Worm (Caenorhabditis elegans): ENCODE results near the gene bbs-4.

Gene bbs-4

DNA sequence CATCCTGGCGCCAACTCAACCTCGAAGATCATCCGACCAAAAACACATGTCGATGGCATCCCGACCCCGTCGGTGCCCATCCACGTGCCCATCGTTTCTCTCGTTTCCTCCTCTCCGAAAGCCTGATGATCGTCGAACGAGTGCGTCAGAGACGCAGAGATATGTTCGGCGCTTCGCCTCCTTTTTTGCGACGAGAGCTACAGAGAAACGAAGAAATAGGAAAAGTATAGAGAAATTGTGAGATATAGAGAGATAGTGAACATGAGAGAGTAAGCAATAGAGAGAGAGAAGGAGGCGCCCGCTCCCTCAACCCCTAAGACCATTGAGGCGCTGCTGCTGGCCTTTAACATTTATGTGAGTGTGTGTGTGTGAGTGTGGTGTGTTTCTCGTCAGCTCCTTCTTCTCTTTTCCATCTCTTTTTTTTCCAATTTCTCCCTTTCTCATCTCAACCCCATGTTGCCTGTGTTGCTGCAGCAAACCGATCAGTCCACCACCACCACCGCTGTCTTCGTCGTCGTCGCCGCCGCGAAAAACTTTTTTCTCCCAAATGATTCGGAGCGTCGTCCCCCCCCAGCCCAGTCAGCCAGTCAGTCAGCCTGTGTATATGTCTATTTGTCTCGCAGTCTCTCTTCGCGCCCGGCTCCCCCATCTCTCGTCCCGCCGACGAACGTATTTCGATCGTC is 7.2 kb upstream of the bbs-4 start, which contains the start of gene hlh-11:
TSS of gene hlh-11 (plus strand) at position 633 of the 683 bp plus-strand sequence.
- TF ChIP-seq mdl-1 (tag; optimal IDR thresholded peaks at IDR 0.05) (peak; percentile 92 to 99), nhr-48 (tag; optimal IDR thresholded peaks at IDR 0.05) (peak; percentile 93), nhr-10 (tag; optimal IDR thresholded peaks at IDR 0.05) (peak; percentile 91), Y75B8A.6 (GFP tag; IDR thresholded peaks at IDR 0.05) (0 out of 2 replicates have a peak, but pooled peaks have one; percentile 34), mdt-29 (GFP tag; IDR thresholded peaks at IDR 0.05) (peak; percentile 45; the same call in 1 of the 2 replicates), nhr-41 (GFP tag; IDR thresholded peaks at IDR 0.05) (peak; percentile 7; the same call in 1 of the 2 replicates), cey-2 (tag; optimal IDR thresholded peaks at IDR 0.05; ENCODE audit: borderline replicate concordance, insufficient read depth) (peak; percentile 64), zfp-2 (tag; optimal IDR thresholded peaks at IDR 0.05) (peak; percentile 35), Y5F2A.4 (GFP tag; optimal IDR thresholded peaks at IDR 0.05) (no peak), php-3 (GFP tag; IDR thresholded peaks at IDR 0.05) (0 out of 2 replicates have a peak, but pooled peaks have one; percentile 30), lsy-2 (tag; optimal IDR thresholded peaks at IDR 0.05) (peak; percentile 85 to 90), ama-1 (optimal IDR thresholded peaks at IDR 0.05) (no peak), lin-1 (GFP tag; IDR thresholded peaks at IDR 0.05) (peak; percentile 66), snpc-1.2 (GFP tag; IDR thresholded peaks at IDR 0.05) (0 out of 2 replicates have a peak, but pooled peaks have one; percentile 13), pha-4 (GFP tag; IDR thresholded peaks at IDR 0.05) (peak; percentile 91), pha-4 (tag; optimal IDR thresholded peaks at IDR 0.05) (peak; percentile 30), zfp-3 (GFP tag; conservative IDR thresholded peaks at IDR 0.05) (peak; percentile 61), gei-8 (GFP tag; optimal IDR thresholded peaks at IDR 0.05) (peak; percentile 89), ctbp-1 (GFP tag; IDR thresholded peaks at IDR 0.05) (peak; percentile 91), zag-1 (tag; optimal IDR thresholded peaks at IDR 0.05) (peak; percentile 48), dmd-8 (GFP tag; IDR thresholded peaks at IDR 0.05) (no peak), R02D3.7 (tag; optimal IDR thresholded peaks at IDR 0.05) (no peak), rbr-2 (tag; optimal IDR thresholded peaks at IDR 0.05) (peak; percentile 96), attf-4 (tag; optimal IDR thresholded peaks at IDR 0.05) (no peak), arid-1 (GFP tag; conservative IDR thresholded peaks at IDR 0.05) (peak; percentile 17; the same call in 1 of the 2 replicates), Y105C5A.15 (GFP tag; IDR thresholded peaks at IDR 0.05) (no peak), hif-1 (tag; optimal IDR thresholded peaks at IDR 0.05) (peak; percentile 54 to 75), unc-62 (GFP tag; optimal IDR thresholded peaks at IDR 0.05 in 1 of 2) (peak in 1 of 2 experiments; percentile 82), unc-62 (tag; optimal IDR thresholded peaks at IDR 0.05) (peak; percentile 43), dpl-1 (GFP tag; optimal IDR thresholded peaks at IDR 0.05) (peak; percentile 64), ZK337.2 (GFP tag; IDR thresholded peaks at IDR 0.05) (0 out of 2 replicates have a peak, but pooled peaks have one; percentile 8), mes-2 (tag; optimal IDR thresholded peaks at IDR 0.05; ENCODE audit: poor library complexity, severe bottlenecking) (peak; percentile 53), ceh-44 (GFP tag; IDR thresholded peaks at IDR 0.05) (no peak), ceh-62 (tag; optimal IDR thresholded peaks at IDR 0.05) (no peak), nhr-25 (tag; optimal IDR thresholded peaks at IDR 0.05; ENCODE audit: borderline replicate concordance, insufficient read depth) (peak; percentile 86), egl-27 (tag; optimal IDR thresholded peaks at IDR 0.05) (no peak), madf-9 (GFP tag; conservative IDR thresholded peaks at IDR 0.05) (no peak), hlh-30 (tag; optimal IDR thresholded peaks at IDR 0.05; ENCODE audit: insufficient read depth) (peak; percentile 98), nhr-11 (tag; optimal IDR thresholded peaks at IDR 0.05) (peak; percentile 85), duxl-1 (tag; optimal IDR thresholded peaks at IDR 0.05; ENCODE audit: poor library complexity) (peak; percentile 25), nhr-6 (tag; optimal IDR thresholded peaks at IDR 0.05) (peak; percentile 85), lin-29 (GFP tag; IDR thresholded peaks at IDR 0.05) (peak; percentile 33; the same call in 1 of the 2 replicates), nhr-237 (tag; optimal IDR thresholded peaks at IDR 0.05) (peak; percentile 64), ceh-82 (tag; optimal IDR thresholded peaks at IDR 0.05) (no peak), lin-38 (GFP tag; IDR thresholded peaks at IDR 0.05) (peak; percentile 77), nhr-42 (GFP tag; IDR thresholded peaks at IDR 0.05) (0 out of 2 replicates have a peak, but pooled peaks have one; percentile 42), ZK546.5 (tag; optimal IDR thresholded peaks at IDR 0.05) (peak in 1 of 2 experiments; percentile 47), hlh-11 (tag; optimal IDR thresholded peaks at IDR 0.05) (no peak)

All from whole organism, L4 larva.